Fruit fly (Drosophila melanogaster): ENCODE measurements around the gene Taf1.

Gene Taf1

DNA sequence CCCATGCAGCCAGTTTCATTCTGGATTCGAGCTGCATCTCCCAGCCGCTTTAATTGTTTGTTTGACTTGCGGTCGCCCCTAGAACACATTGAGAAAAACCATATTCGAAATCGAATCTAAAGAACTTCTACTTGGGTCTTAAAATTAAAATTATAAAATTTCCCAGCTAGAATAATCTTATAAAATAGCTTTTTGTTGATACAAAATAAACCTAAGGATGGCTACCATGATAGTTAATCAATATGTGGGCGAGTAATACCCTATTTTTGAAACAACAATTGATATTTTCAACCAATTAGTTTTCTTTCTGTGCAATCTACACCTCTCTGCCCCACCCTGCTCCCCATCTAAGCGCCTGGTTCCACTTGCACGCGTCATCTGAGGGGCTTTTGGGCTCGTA, 27.9 kb downstream of the Taf1 start (continued):
- TF ChIP-seq gro (GFP tag; optimal IDR thresholded peaks at IDR 0.05) (no peak), Xrp1 (GFP tag; IDR thresholded peaks at IDR 0.05) (peak; percentile 65), NFAT (GFP tag; IDR thresholded peaks at IDR 0.05) (no peak), al (GFP tag; IDR thresholded peaks at IDR 0.05) (no peak), tin (GFP tag; optimal IDR thresholded peaks at IDR 0.05) (peak; percentile 4), sens (GFP tag) (peak; percentile 79), Max (GFP tag; optimal IDR thresholded peaks at IDR 0.05) (no peak), chif (GFP tag; optimal IDR thresholded peaks at IDR 0.05) (peak in 1 of 2 experiments; percentile 42), CG4424 (GFP tag; optimal IDR thresholded peaks at IDR 0.05) (peak; percentile 25), gsb-n (tag; optimal IDR thresholded peaks at IDR 0.05) (peak; percentile 29), CG9215 (GFP tag; IDR thresholded peaks at IDR 0.05) (no peak), CG6689 (GFP tag; IDR thresholded peaks at IDR 0.05) (peak; percentile 36; the same call in 1 of the 2 replicates), Spps (tag; optimal IDR thresholded peaks at IDR 0.05) (peak; percentile 54), CG2712 (tag; optimal IDR thresholded peaks at IDR 0.05) (peak; percentile 67), nmo (GFP tag; optimal IDR thresholded peaks at IDR 0.05) (peak; percentile 39), CG31441 (GFP tag; IDR thresholded peaks at IDR 0.05) (peak; percentile 31; the same call in 1 of the 2 replicates), trem (tag; optimal IDR thresholded peaks at IDR 0.05) (peak; percentile 23), crol (GFP tag; IDR thresholded peaks at IDR 0.05) (0 out of 2 replicates have a peak, but pooled peaks have one; percentile 31), dysf (GFP tag; IDR thresholded peaks at IDR 0.05) (0 out of 3 replicates have a peak, but pooled peaks have one; percentile 11), D (optimal IDR thresholded peaks at IDR 0.05) (no peak), D (GFP tag; optimal IDR thresholded peaks at IDR 0.05) (peak; percentile 30), CG4820 (GFP tag; optimal IDR thresholded peaks at IDR 0.05) (peak; percentile 31), pan (optimal IDR thresholded peaks at IDR 0.05) (no peak), pan (GFP tag; optimal IDR thresholded peaks at IDR 0.05 in 1 of 2, IDR thresholded peaks at IDR 0.05 in 1 of 2) (no peak), CG17359 (tag; optimal IDR thresholded peaks at IDR 0.05) (no peak), CG8944 (GFP tag; optimal IDR thresholded peaks at IDR 0.05) (no peak), lab (GFP tag; optimal IDR thresholded peaks at IDR 0.05) (no peak), CG8478 (optimal IDR thresholded peaks at IDR 0.05) (no peak), CG10979 (tag; optimal IDR thresholded peaks at IDR 0.05) (peak; percentile 69), tio (GFP tag; optimal IDR thresholded peaks at IDR 0.05) (no peak), Hr78 (GFP tag; optimal IDR thresholded peaks at IDR 0.05) (peak in 1 of 2 experiments; percentile 12), Med (GFP tag) (peak; percentile 51), phol (tag; optimal IDR thresholded peaks at IDR 0.05) (peak; percentile 55)

DNA sequence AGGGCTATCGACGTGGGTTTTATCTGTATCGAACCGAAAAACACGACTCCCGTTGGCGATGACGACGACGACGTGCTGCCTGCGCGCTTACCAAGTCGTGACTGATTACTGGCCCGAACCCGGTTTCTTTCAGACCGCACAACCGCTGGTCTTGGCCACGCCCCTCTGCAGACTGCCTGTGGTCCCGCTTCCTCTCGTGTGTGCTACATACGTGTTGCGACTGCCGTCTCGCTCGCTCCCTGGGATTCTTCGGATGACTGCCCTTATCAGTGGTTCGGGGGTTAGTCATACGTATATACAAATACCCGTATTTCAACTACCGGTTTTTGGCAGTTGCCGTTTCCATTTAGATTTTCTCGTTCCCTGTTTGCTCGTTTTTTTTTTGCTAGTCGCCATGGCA, 31.8 kb downstream of the Taf1 start, which contains the start of gene lab:
Gene lab, minus strand, starts transcription at position 111 of the 400 bp plus-strand sequence.
- TF ChIP-seq CG43689 (GFP tag; IDR thresholded peaks at IDR 0.05): no peak
- no peak for TF ChIP-seq Fer2 (tag; optimal IDR thresholded peaks at IDR 0.05)
- no peak for TF ChIP-seq lola (GFP tag; optimal IDR thresholded peaks at IDR 0.05)
- peak; percentile 23 for TF ChIP-seq kni (GFP tag; optimal IDR thresholded peaks at IDR 0.05)
- no peak for TF ChIP-seq onecut (GFP tag; IDR thresholded peaks at IDR 0.05)
- TF ChIP-seq seq (GFP tag; IDR thresholded peaks at IDR 0.05): peak; percentile 73; the same call in 1 of the 2 replicates
- TF ChIP-seq tx (GFP tag; optimal IDR thresholded peaks at IDR 0.05): no peak
- TF ChIP-seq CG8944 (GFP tag; optimal IDR thresholded peaks at IDR 0.05): no peak
- no peak for TF ChIP-seq sens-2 (GFP tag; IDR thresholded peaks at IDR 0.05)
- no peak for TF ChIP-seq CG31365 (tag; optimal IDR thresholded peaks at IDR 0.05)
- no peak for TF ChIP-seq sisA (GFP tag; IDR thresholded peaks at IDR 0.05)
- no peak for TF ChIP-seq CG4328 (GFP tag; optimal IDR thresholded peaks at IDR 0.05)
- no peak for TF ChIP-seq bowl (GFP tag; IDR thresholded peaks at IDR 0.05)
- TF ChIP-seq stc (GFP tag; IDR thresholded peaks at IDR 0.05): no peak
- TF ChIP-seq CG12071 (GFP tag; optimal IDR thresholded peaks at IDR 0.05): no peak
- TF ChIP-seq Dip2 (GFP tag; IDR thresholded peaks at IDR 0.05): no peak
- TF ChIP-seq CG9215 (GFP tag; IDR thresholded peaks at IDR 0.05): no peak
- TF ChIP-seq Bgb (GFP tag; IDR thresholded peaks at IDR 0.05; ENCODE audit: partially characterized antibody): peak; percentile 20; the same call in 1 of the 2 replicates
- no peak for TF ChIP-seq CG11247 (GFP tag; IDR thresholded peaks at IDR 0.05)
- TF ChIP-seq Hey (tag; optimal IDR thresholded peaks at IDR 0.05): no peak
- no peak; the same call in 2 of the 3 replicates for TF ChIP-seq CG6791 (GFP tag; IDR thresholded peaks at IDR 0.05; ENCODE audit: partially characterized antibody)
- TF ChIP-seq CG8478 (optimal IDR thresholded peaks at IDR 0.05): peak; percentile 89
- TF ChIP-seq chm (GFP tag; IDR thresholded peaks at IDR 0.05): peak; percentile 47; the same call in 1 of the 2 replicates

All from whole organism, embryonic.